Fruit fly (Drosophila melanogaster) whole organism, embryonic: ENCODE results near the gene CG10300.

Experiments
- ATbp ChIP-seq: fragments of 200-800 bp; sonication (Bioruptor generic); optimal IDR thresholded peaks from 2 replicates; lab custom pipeline; 2017; ENCODE audit warnings: missing biosample characterization, mild to moderate bottlenecking, missing genetic modification characterization, missing genetic modification reagents
- Asciz ChIP-seq: fragments of 200-800 bp; sonication (Bioruptor generic); optimal IDR thresholded peaks from 2 replicates; lab custom pipeline; 2017; ENCODE audit warnings: missing biosample characterization, mild to moderate bottlenecking, missing genetic modification characterization, missing genetic modification reagents
- CG10209 ChIP-seq: fragments of 200-800 bp; sonication (Bioruptor generic); optimal IDR thresholded peaks from 3 replicates; lab custom pipeline; 2017; ENCODE audit warnings: missing biosample characterization, mild to moderate bottlenecking, missing genetic modification characterization, missing genetic modification reagents
- CG10979 ChIP-seq: fragments of 200-800 bp; sonication (Bioruptor generic); optimal IDR thresholded peaks from 2 replicates; lab custom pipeline; 2018; ENCODE audit warnings: missing biosample characterization, mild to moderate bottlenecking, missing genetic modification characterization, moderate library complexity
- CG12942 ChIP-seq: fragments of 200-800 bp; sonication (Bioruptor generic); optimal IDR thresholded peaks from 3 replicates; lab custom pipeline; 2016; ENCODE audit warnings: missing biosample characterization, missing genetic modification characterization
- CG13296 ChIP-seq: fragments of 200-800 bp; sonication (Bioruptor generic); optimal IDR thresholded peaks from 3 replicates; lab custom pipeline; 2018; ENCODE audit warnings: missing biosample characterization, mild to moderate bottlenecking, missing genetic modification characterization
- CG15011 ChIP-seq: fragments of 200-800 bp; sonication (Bioruptor generic); optimal IDR thresholded peaks from 3 replicates; lab custom pipeline; 2018; ENCODE audit warnings: missing biosample characterization, mild to moderate bottlenecking, missing genetic modification characterization
- CG1529 ChIP-seq: fragments of 200-800 bp; sonication (Bioruptor generic); optimal IDR thresholded peaks from 3 replicates; lab custom pipeline; 2018; ENCODE audit warnings: missing biosample characterization, missing genetic modification characterization
- CG17385 ChIP-seq: fragments of 200-800 bp; sonication (Bioruptor generic); optimal IDR thresholded peaks from 3 replicates; lab custom pipeline; 2018; ENCODE audit warnings: missing biosample characterization, mild to moderate bottlenecking, missing genetic modification characterization
- CG2116 ChIP-seq: fragments of 200-800 bp; sonication (Bioruptor generic); optimal IDR thresholded peaks from 3 replicates; lab custom pipeline; 2018; ENCODE audit warnings: missing biosample characterization, mild to moderate bottlenecking, missing genetic modification characterization
- CG31365 ChIP-seq: fragments of 200-800 bp; sonication (Bioruptor generic); optimal IDR thresholded peaks from 2 replicates; lab custom pipeline; 2018; ENCODE audit warnings: missing biosample characterization, mild to moderate bottlenecking, missing genetic modification characterization
- CG32767 ChIP-seq: fragments of 200-800 bp; sonication (Bioruptor generic); IDR thresholded peaks from 2 replicates; pipeline ENCODE4 v1.3.6; 2022; ENCODE audit warnings: missing biosample characterization, missing genetic modification characterization
- CG32772 ChIP-seq: fragments of 200-800 bp; sonication (Bioruptor generic); IDR thresholded peaks from 2 replicates; pipeline ENCODE4 v1.3.6; 2022; ENCODE audit warnings: missing biosample characterization, missing genetic modification characterization
- CG43689 ChIP-seq: fragments of 200-800 bp; sonication (Bioruptor generic); IDR thresholded peaks from 2 replicates; pipeline ENCODE4 v1.3.6; 2022; ENCODE audit warnings: missing biosample characterization, missing genetic modification characterization
- CG4424 ChIP-seq: fragments of 200-800 bp; sonication (Bioruptor generic); optimal IDR thresholded peaks from 3 replicates; lab custom pipeline; 2016; ENCODE audit warnings: missing biosample characterization, missing genetic modification characterization
- CG4730 ChIP-seq: fragments of 200-800 bp; sonication (Bioruptor generic); IDR thresholded peaks from 2 replicates; pipeline ENCODE4 v1.3.6; 2022; ENCODE audit warnings: missing biosample characterization, missing genetic modification characterization
- CG6854 ChIP-seq: fragments of 200-800 bp; sonication (Bioruptor generic); optimal IDR thresholded peaks from 3 replicates; lab custom pipeline; 2017; ENCODE audit warnings: missing biosample characterization, mild to moderate bottlenecking, missing genetic modification characterization
- CG7372 ChIP-seq: fragments of 200-800 bp; sonication (Bioruptor generic); IDR thresholded peaks from 2 replicates; pipeline ENCODE4 v1.3.6; 2022; ENCODE audit warnings: missing biosample characterization, missing genetic modification characterization
- CG7745 ChIP-seq: fragments of 200-800 bp; sonication (Bioruptor generic); optimal IDR thresholded peaks from 2 replicates; lab custom pipeline; 2018; ENCODE audit warnings: missing biosample characterization, mild to moderate bottlenecking, missing genetic modification characterization, moderate library complexity
- CG8359 ChIP-seq: fragments of 200-800 bp; sonication (Bioruptor generic); optimal IDR thresholded peaks from 2 replicates; lab custom pipeline; 2017; ENCODE audit warnings: missing biosample characterization, mild to moderate bottlenecking, missing genetic modification characterization, borderline replicate concordance
- D19B ChIP-seq: fragments of 200-800 bp; sonication (Bioruptor generic); optimal IDR thresholded peaks from 2 replicates; lab custom pipeline; 2017; ENCODE audit warnings: missing biosample characterization, mild to moderate bottlenecking, missing genetic modification characterization
- ERR ChIP-seq: fragments of 200-800 bp; sonication (Bioruptor generic); optimal IDR thresholded peaks from 2 replicates; lab custom pipeline; 2016; ENCODE audit warnings: missing biosample characterization, missing genetic modification characterization
- GATAe ChIP-seq: fragments of 200-800 bp; sonication (Bioruptor generic); conservative IDR thresholded peaks from 2 replicates; pipeline ENCODE4 v1.3.6; 2022; ENCODE audit warnings: missing biosample characterization, missing genetic modification characterization
- Gsc ChIP-seq: fragments of 200-800 bp; sonication (Bioruptor generic); IDR thresholded peaks from 2 replicates; pipeline ENCODE4 v1.3.6; 2022; ENCODE audit warnings: missing biosample characterization, missing genetic modification characterization
- Hand ChIP-seq: fragments of 200-800 bp; sonication (Bioruptor generic); optimal IDR thresholded peaks from 2 replicates; lab custom pipeline; 2017; ENCODE audit warnings: mild to moderate bottlenecking, missing biosample characterization, missing genetic modification reagents, missing genetic modification characterization
- Jarid2 ChIP-seq: fragments of 200-800 bp; sonication (Bioruptor generic); optimal IDR thresholded peaks from 3 replicates; lab custom pipeline; 2017; ENCODE audit warnings: mild to moderate bottlenecking, missing biosample characterization, missing genetic modification reagents, missing genetic modification characterization
- Max ChIP-seq: fragments of 200-800 bp; sonication (Bioruptor generic); optimal IDR thresholded peaks from 2 replicates; lab custom pipeline; 2016; ENCODE audit warnings: missing biosample characterization, mild to moderate bottlenecking, missing genetic modification characterization
- Meics ChIP-seq: fragments of 200-800 bp; sonication (Bioruptor generic); optimal IDR thresholded peaks from 2 replicates; lab custom pipeline; 2017; ENCODE audit warnings: missing biosample characterization, mild to moderate bottlenecking, missing genetic modification characterization
- NC2α ChIP-seq: fragments of 200-800 bp; sonication (Bioruptor generic); optimal IDR thresholded peaks from 2 replicates; lab custom pipeline; 2016; ENCODE audit warnings: missing biosample characterization, missing genetic modification characterization
- Tbp ChIP-seq: fragments of >200 bp; optimal IDR thresholded peaks from 2 replicates; lab custom pipeline; 2018; ENCODE audit warnings: missing biosample characterization, missing genetic modification characterization
- Usf ChIP-seq: fragments of 200-800 bp; sonication (Bioruptor generic); optimal IDR thresholded peaks from 2 replicates; lab custom pipeline; 2017; ENCODE audit warnings: missing genotype, missing biosample characterization, missing genetic modification characterization
- abd-A ChIP-seq: fragments of 200-800 bp; sonication (Bioruptor generic); optimal IDR thresholded peaks from 3 replicates; lab custom pipeline; 2019; ENCODE audit warnings: missing biosample characterization, mild to moderate bottlenecking, missing genetic modification characterization, moderate library complexity
- amos ChIP-seq: fragments of 200-800 bp; sonication (Bioruptor generic); IDR thresholded peaks from 2 replicates; pipeline ENCODE4 v1.3.6; 2022; ENCODE audit warnings: missing biosample characterization, missing genetic modification characterization; ENCODE audit not compliant: partially characterized antibody
- bbx ChIP-seq: fragments of 200-800 bp; sonication (Bioruptor generic); IDR thresholded peaks from 2 replicates; pipeline ENCODE4 v1.3.6; 2022; ENCODE audit warnings: missing biosample characterization, missing genetic modification characterization; ENCODE audit not compliant: partially characterized antibody
- bigmax ChIP-seq: fragments of 200-800 bp; sonication (Bioruptor generic); optimal IDR thresholded peaks from 2 replicates; lab custom pipeline; 2018; ENCODE audit warnings: missing biosample characterization, mild to moderate bottlenecking, missing genetic modification characterization
- cad ChIP-seq: fragments of >200 bp; optimal IDR thresholded peaks from 2 replicates; lab custom pipeline; 2017; ENCODE audit warnings: missing biosample characterization, missing genetic modification characterization
- chn ChIP-seq: fragments of 200-800 bp; sonication (Bioruptor generic); optimal IDR thresholded peaks from 2 replicates; lab custom pipeline; 2016; ENCODE audit warnings: missing biosample characterization, missing genetic modification characterization
- ewg ChIP-seq: fragments of 200-800 bp; sonication (Bioruptor generic); optimal IDR thresholded peaks from 3 replicates; lab custom pipeline; 2017; ENCODE audit warnings: mild to moderate bottlenecking, missing biosample characterization, missing genetic modification reagents, missing genetic modification characterization
- exex ChIP-seq: fragments of 200-800 bp; sonication (Bioruptor generic); optimal IDR thresholded peaks from 4 replicates; lab custom pipeline; 2018; ENCODE audit warnings: missing biosample characterization, mild to moderate bottlenecking, missing genetic modification characterization, moderate library complexity
- eyg ChIP-seq: fragments of 200-800 bp; sonication (Bioruptor generic); optimal IDR thresholded peaks from 3 replicates; lab custom pipeline; 2016; ENCODE audit warnings: missing biosample characterization, missing genetic modification characterization
- grau ChIP-seq: fragments of 200-800 bp; optimal IDR thresholded peaks from 3 replicates; lab custom pipeline; 2019; ENCODE audit warnings: missing biosample characterization, mild to moderate bottlenecking, missing genetic modification characterization, moderate library complexity
- hb ChIP-seq: fragments of 200-800 bp; sonication (Bioruptor generic); IDR thresholded peaks from 3 replicates; pipeline ENCODE4 v1.3.6; 2022; ENCODE audit warnings: missing biosample characterization, missing genetic modification characterization; ENCODE audit not compliant: partially characterized antibody
- her ChIP-seq: fragments of 200-800 bp; sonication (Bioruptor generic); optimal IDR thresholded peaks from 2 replicates; lab custom pipeline; 2016; ENCODE audit warnings: missing biosample characterization, missing genetic modification characterization
- insv ChIP-seq, 2 experiments: fragments of 200-800 bp; sonication (Bioruptor generic); optimal IDR thresholded peaks; 3 replicates each; lab custom pipeline; 2016 to 2018; ENCODE audit warnings: missing biosample characterization in 2 of 2, missing genetic modification characterization in 2 of 2
- pb ChIP-seq: fragments of 200-800 bp; sonication (Bioruptor generic); optimal IDR thresholded peaks from 3 replicates; lab custom pipeline; 2016; ENCODE audit warnings: missing biosample characterization, missing genetic modification characterization
- pum ChIP-seq: fragments of 200-800 bp; sonication (Bioruptor generic); optimal IDR thresholded peaks from 2 replicates; lab custom pipeline; 2016; ENCODE audit warnings: missing biosample characterization, missing genetic modification characterization
- unc-4 ChIP-seq: fragments of 200-800 bp; sonication (Bioruptor generic); IDR thresholded peaks from 2 replicates; pipeline ENCODE4 v1.3.6; 2022; ENCODE audit warnings: missing biosample characterization, missing genetic modification characterization; ENCODE audit not compliant: partially characterized antibody
- wdn ChIP-seq: fragments of 200-800 bp; sonication (Bioruptor generic); IDR thresholded peaks from 2 replicates; pipeline ENCODE4 v1.3.6; 2022; ENCODE audit warnings: missing biosample characterization, missing genetic modification characterization

Gene CG10300

DNA sequence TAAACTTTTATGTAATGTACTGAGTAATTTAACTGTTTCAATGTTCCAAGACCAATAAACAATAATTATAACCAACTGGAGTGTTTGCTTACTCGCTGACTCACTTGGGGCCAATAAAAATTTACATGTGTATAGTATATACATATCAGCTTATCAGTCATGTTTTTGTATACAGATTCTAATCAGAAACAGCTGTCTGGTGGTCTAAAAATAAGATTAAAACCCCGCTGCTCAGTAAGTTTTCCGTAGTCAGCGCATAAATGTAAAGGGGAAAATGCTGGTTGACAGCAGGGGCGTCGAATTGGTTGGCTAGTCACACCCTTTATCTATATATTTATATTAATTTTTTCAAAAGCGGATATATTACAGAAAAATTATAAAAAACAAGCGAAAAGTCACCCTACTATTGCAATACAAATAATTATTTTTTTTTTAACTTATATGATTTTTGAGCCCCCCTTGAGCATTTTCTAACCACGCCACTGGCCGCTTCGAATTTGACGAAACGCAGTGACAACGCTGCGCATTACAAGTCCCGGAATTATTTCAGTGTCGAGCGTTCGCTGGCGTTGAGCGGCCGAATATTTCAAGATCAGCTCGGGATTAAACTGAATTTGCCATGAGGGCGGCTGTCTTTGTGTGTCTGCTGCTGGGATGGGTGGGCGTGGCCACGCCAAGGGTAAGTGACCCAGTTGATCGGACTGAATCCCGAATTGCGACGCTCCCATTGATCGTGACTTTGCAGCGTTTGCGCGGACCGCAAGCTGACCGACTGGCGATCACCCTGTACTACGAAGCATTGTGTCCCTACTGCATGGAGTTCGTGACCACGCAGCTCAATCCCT, 32.8 kb upstream of the CG10300 start, which contains the start of gene GILT2 (continued):
- TF ChIP-seq Asciz (GFP tag; lab: Kevin White, UChicago), result peak; percentile 94
- TF ChIP-seq exex, result peak; percentile 78
- TF ChIP-seq D19B (GFP tag; lab: Kevin White, UChicago), result peak; percentile 78
- TF ChIP-seq CG6854, result peak; percentile 91
- TF ChIP-seq pum, result peak; percentile 39
- peak; percentile 79 for TF ChIP-seq wdn (GFP tag; lab: Robert Waterston, UW)
- no peak for TF ChIP-seq pb
- TF ChIP-seq ATbp (GFP tag; lab: Kevin White, UChicago), result peak; percentile 88
- TF ChIP-seq Usf (GFP tag; lab: Kevin White, UChicago), result peak; percentile 69
- peak; percentile 87 for TF ChIP-seq CG1529 (GFP tag; lab: Kevin White, UChicago)
- TF ChIP-seq CG31365 (tag; lab: Kevin White, UChicago), result peak; percentile 33
- peak; percentile 88 for TF ChIP-seq CG4730 (GFP tag; lab: Robert Waterston, UW)
- peak; percentile 29 for TF ChIP-seq eyg (GFP tag; lab: Kevin White, UChicago)
- peak; percentile 94 for TF ChIP-seq CG32767 (GFP tag; lab: Robert Waterston, UW)
- peak in 1 of 2 experiments; percentile 76 for TF ChIP-seq insv (GFP tag; optimal IDR thresholded peaks at IDR 0.05; lab: Kevin White, UChicago)
- TF ChIP-seq CG12942 (GFP tag; lab: Kevin White, UChicago), result peak; percentile 85
- peak; percentile 88 for TF ChIP-seq Hand (GFP tag; lab: Kevin White, UChicago)
- peak; percentile 90 for TF ChIP-seq Max (GFP tag; lab: Kevin White, UChicago)
- TF ChIP-seq abd-A, result no peak
- TF ChIP-seq grau (tag; lab: Kevin White, UChicago), result peak; percentile 92
- TF ChIP-seq CG43689 (GFP tag; lab: Robert Waterston, UW), result peak; percentile 51; the same call in 1 of the 2 replicates
- peak; percentile 80 for TF ChIP-seq CG7372 (GFP tag; lab: Robert Waterston, UW)
- peak; percentile 91 for TF ChIP-seq CG10209 (GFP tag; lab: Kevin White, UChicago)
- peak; percentile 94 for TF ChIP-seq CG13296 (GFP tag; lab: Kevin White, UChicago)
- no peak for TF ChIP-seq amos (GFP tag; lab: Robert Waterston, UW)
- TF ChIP-seq CG15011, result peak; percentile 88
- TF ChIP-seq CG17385 (GFP tag; lab: Kevin White, UChicago), result peak; percentile 91
- peak; percentile 94 for TF ChIP-seq CG10979 (tag; lab: Kevin White, UChicago)
- TF ChIP-seq cad (GFP tag; lab: Kevin White, UChicago), result no peak
- peak; percentile 92 for TF ChIP-seq CG4424 (GFP tag; lab: Kevin White, UChicago)
- TF ChIP-seq CG7745 (tag; lab: Kevin White, UChicago), result no peak
- no peak for TF ChIP-seq ERR (GFP tag; lab: Kevin White, UChicago)
- TF ChIP-seq bigmax (GFP tag; lab: Kevin White, UChicago), result no peak
- peak; percentile 52 for TF ChIP-seq CG2116
- TF ChIP-seq Meics, result peak; percentile 95
- TF ChIP-seq GATAe (GFP tag; lab: Robert Waterston, UW), result peak; percentile 59
- peak; percentile 71 for TF ChIP-seq Jarid2 (GFP tag; lab: Kevin White, UChicago)
- TF ChIP-seq her (GFP tag; lab: Kevin White, UChicago), result no peak
- TF ChIP-seq ewg (GFP tag; lab: Kevin White, UChicago), result peak; percentile 83
- TF ChIP-seq Tbp, result no peak
- no peak for TF ChIP-seq hb (GFP tag; lab: Robert Waterston, UW)
- peak; percentile 63 for TF ChIP-seq Gsc (GFP tag; lab: Robert Waterston, UW)
- TF ChIP-seq unc-4 (GFP tag; lab: Robert Waterston, UW), result no peak
- TF ChIP-seq CG8359 (GFP tag; lab: Kevin White, UChicago), result peak; percentile 81
- peak; percentile 90 for TF ChIP-seq CG32772 (GFP tag; lab: Robert Waterston, UW)
- no peak for TF ChIP-seq bbx (GFP tag; lab: Robert Waterston, UW)
- peak; percentile 62 for TF ChIP-seq chn (GFP tag; lab: Kevin White, UChicago)
- no peak for TF ChIP-seq NC2α (GFP tag; lab: Kevin White, UChicago)
